Worm (Caenorhabditis elegans) whole organism, midembryonic: ENCODE measurements around the gene vps-22.

ENCODE experiments used
- T22C8.4 ChIP-seq: fragments of 200-800 bp; sonication (Bioruptor generic); IDR thresholded peaks from 2 replicates; pipeline ENCODE4 v1.3.6; 2022; ENCODE audit warnings: missing genetic modification characterization, missing compliant biosample characterization
- ztf-23 ChIP-seq: fragments of 200-800 bp; sonication (Bioruptor generic); IDR thresholded peaks from 2 replicates; pipeline ENCODE4 v1.3.6; 2022; ENCODE audit warnings: missing genetic modification reagents, missing genetic modification characterization, missing compliant biosample characterization

DNA sequence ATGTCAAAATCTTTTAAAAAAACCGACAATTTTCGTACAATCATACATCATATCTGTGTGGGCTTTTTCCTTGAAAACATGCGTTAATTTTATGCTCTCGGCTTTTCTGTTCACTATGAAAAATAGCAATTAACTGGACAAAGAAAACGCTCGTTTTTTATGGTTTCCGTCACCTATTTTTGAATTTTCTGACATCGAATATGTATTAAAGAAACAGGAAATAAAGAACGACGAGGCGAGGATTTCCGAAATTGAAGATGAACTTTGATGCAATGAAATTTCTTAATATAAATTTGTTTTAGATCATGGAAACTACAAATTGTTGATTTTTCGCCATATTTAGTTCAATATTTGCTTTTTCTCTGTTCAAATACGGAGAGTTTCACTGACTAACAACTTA, 21.7 kb upstream of the vps-22 start:
- TF ChIP-seq ztf-23 (GFP tag; lab: Robert Waterston, UW) (no peak), T22C8.4 (no peak)
